Fruit fly (Drosophila melanogaster): Measurements from ENCODE around the gene Sdic3.

The Sdic3 gene

DNA sequence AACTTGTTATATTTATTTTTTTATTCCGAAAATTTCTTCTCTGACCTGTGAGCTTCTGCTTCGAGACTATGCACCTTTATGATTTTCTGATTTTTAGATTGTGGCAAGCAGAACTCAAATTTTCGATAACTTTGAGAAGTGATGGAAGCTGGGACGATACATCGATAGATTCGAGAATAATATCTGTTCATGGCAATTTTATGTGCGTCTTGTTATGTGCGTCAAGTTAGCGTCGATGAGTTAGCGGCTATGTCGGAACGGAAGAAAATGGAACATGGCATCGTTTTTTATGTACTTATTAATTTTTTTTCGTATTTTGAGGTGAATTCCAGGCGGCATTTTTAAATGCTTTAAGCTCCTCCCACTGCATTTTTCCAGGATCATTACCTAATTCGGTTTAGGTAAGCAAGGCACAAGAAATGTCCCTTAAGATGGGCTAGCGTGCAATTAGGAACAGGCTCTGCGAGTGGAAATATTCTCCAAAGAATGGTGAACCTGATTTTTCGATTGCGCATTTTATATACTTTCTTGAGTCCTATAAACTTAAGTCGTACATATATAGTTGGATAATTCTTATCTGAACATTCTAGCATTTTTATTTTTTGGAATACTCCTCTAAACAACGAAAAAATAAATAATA lies 28.1 kb downstream of the Sdic3 start, which contains the start of gene Phf7 (continued):
- TF ChIP-seq luna (GFP tag; optimal IDR thresholded peaks at IDR 0.05) (no peak), CG34224 (GFP tag; IDR thresholded peaks at IDR 0.05; ENCODE audit: partially characterized antibody) (peak; percentile 47; the same call in 1 of the 3 replicates), unpg (GFP tag; optimal IDR thresholded peaks at IDR 0.05) (no peak), CG10147 (GFP tag; optimal IDR thresholded peaks at IDR 0.05) (no peak), ac (GFP tag; optimal IDR thresholded peaks at IDR 0.05) (no peak), Oli (tag; optimal IDR thresholded peaks at IDR 0.05) (no peak), CG8290 (GFP tag; optimal IDR thresholded peaks at IDR 0.05) (peak; percentile 11), CG8290 (tag; optimal IDR thresholded peaks at IDR 0.05) (peak in 1 of 2 experiments; percentile 49), PHDP (tag; optimal IDR thresholded peaks at IDR 0.05) (no peak), fd96Cb (tag; optimal IDR thresholded peaks at IDR 0.05) (no peak), maf-S (GFP tag; optimal IDR thresholded peaks at IDR 0.05) (no peak), ab (GFP tag; optimal IDR thresholded peaks at IDR 0.05) (no peak), CG17359 (tag; optimal IDR thresholded peaks at IDR 0.05) (no peak), CG7963 (GFP tag; IDR thresholded peaks at IDR 0.05; ENCODE audit: partially characterized antibody) (peak; percentile 52; the same call in 1 of the 3 replicates), org-1 (GFP tag; optimal IDR thresholded peaks at IDR 0.05) (no peak), chinmo (GFP tag; IDR thresholded peaks at IDR 0.05; ENCODE audit: partially characterized antibody) (no peak), CG3995 (GFP tag; optimal IDR thresholded peaks at IDR 0.05) (peak; percentile 12), H2.0 (GFP tag; IDR thresholded peaks at IDR 0.05) (no peak), CG7372 (GFP tag; IDR thresholded peaks at IDR 0.05) (no peak), CoRest (tag; optimal IDR thresholded peaks at IDR 0.05) (peak; percentile 23), CG5180 (GFP tag; optimal IDR thresholded peaks at IDR 0.05) (no peak), CG4360 (GFP tag; IDR thresholded peaks at IDR 0.05) (no peak), CG6854 (GFP tag; optimal IDR thresholded peaks at IDR 0.05) (no peak), NC2β (GFP tag; optimal IDR thresholded peaks at IDR 0.05) (no peak), sisA (GFP tag; IDR thresholded peaks at IDR 0.05) (no peak), mld (GFP tag; IDR thresholded peaks at IDR 0.05; ENCODE audit: partially characterized antibody) (peak; percentile 65; the same call in 1 of the 3 replicates), CG15601 (tag; optimal IDR thresholded peaks at IDR 0.05) (no peak), CG34376 (GFP tag; optimal IDR thresholded peaks at IDR 0.05) (no peak), Xbp1 (GFP tag; optimal IDR thresholded peaks at IDR 0.05) (no peak), pum (GFP tag; optimal IDR thresholded peaks at IDR 0.05) (no peak), CG8478 (optimal IDR thresholded peaks at IDR 0.05) (no peak), crp (GFP tag; optimal IDR thresholded peaks at IDR 0.05) (no peak), CG10565 (GFP tag; optimal IDR thresholded peaks at IDR 0.05) (no peak), CG8924 (tag; optimal IDR thresholded peaks at IDR 0.05) (no peak), CG7987 (GFP tag; optimal IDR thresholded peaks at IDR 0.05) (no peak), bsh (GFP tag; optimal IDR thresholded peaks at IDR 0.05) (no peak), usp (GFP tag; optimal IDR thresholded peaks at IDR 0.05) (no peak), CG9797 (GFP tag; optimal IDR thresholded peaks at IDR 0.05) (peak; percentile 15), trh (GFP tag; optimal IDR thresholded peaks at IDR 0.05) (no peak), hth (optimal IDR thresholded peaks at IDR 0.05) (no peak), MESR4 (GFP tag; optimal IDR thresholded peaks at IDR 0.05) (no peak), Adf1 (GFP tag; IDR thresholded peaks at IDR 0.05) (no peak), CG16813 (GFP tag; IDR thresholded peaks at IDR 0.05; ENCODE audit: partially characterized antibody) (peak; percentile 83), CG2129 (GFP tag; IDR thresholded peaks at IDR 0.05; ENCODE audit: partially characterized antibody) (0 out of 2 replicates have a peak, but pooled peaks have one; percentile 19), Kr (GFP tag; optimal IDR thresholded peaks at IDR 0.05) (no peak), E2f2 (GFP tag; IDR thresholded peaks at IDR 0.05) (peak; percentile 79), Oaz (GFP tag; IDR thresholded peaks at IDR 0.05) (no peak), ERR (GFP tag; optimal IDR thresholded peaks at IDR 0.05) (no peak), CG6791 (GFP tag; IDR thresholded peaks at IDR 0.05; ENCODE audit: partially characterized antibody) (peak; percentile 82), nau (GFP tag; optimal IDR thresholded peaks at IDR 0.05) (no peak)
